Worm (Caenorhabditis elegans): ENCODE data around the gene mec-18.

- TF ChIP-seq ama-1 (optimal IDR thresholded peaks at IDR 0.05) (no peak), scrt-1 (GFP tag; IDR thresholded peaks at IDR 0.05) (no peak), F13C5.2 (tag; optimal IDR thresholded peaks at IDR 0.05) (no peak), tbx-11 (GFP tag; IDR thresholded peaks at IDR 0.05) (no peak), flt-1 (GFP tag; IDR thresholded peaks at IDR 0.05) (no peak), B0310.2 (tag; optimal IDR thresholded peaks at IDR 0.05) (no peak), hmg-4 (GFP tag; optimal IDR thresholded peaks at IDR 0.05) (no peak), sea-1 (GFP tag; conservative IDR thresholded peaks at IDR 0.05) (no peak), tbx-37 (GFP tag; conservative IDR thresholded peaks at IDR 0.05) (no peak), tra-4 (tag; optimal IDR thresholded peaks at IDR 0.05) (no peak)
These were observed 23.4 kb upstream of the mec-18 start, which contains the start of gene paf-2 for ce11 chrX:4297452-4297851.
